Worm (Caenorhabditis elegans) whole organism, L2 larva: ENCODE results near the gene rgs-10.

Experiments used
- C34F6.9 ChIP-seq: fragments of 150-350 bp; optimal IDR thresholded peaks from 2 replicates; lab custom pipeline; 2014; ENCODE audit warnings: missing biosample characterization, missing genetic modification characterization
- R02D3.7 ChIP-seq: fragments of 150-350 bp; optimal IDR thresholded peaks from 2 replicates; lab custom pipeline; 2014; ENCODE audit warnings: missing biosample characterization, missing genetic modification characterization
- Y55F3AM.14 ChIP-seq: fragments of 200-800 bp; sonication (Bioruptor generic); optimal IDR thresholded peaks from 2 replicates; lab custom pipeline; 2018; ENCODE audit warnings: mild to moderate bottlenecking, missing genetic modification characterization, missing compliant biosample characterization
- ZK546.5 ChIP-seq: sonication (generic microtip); optimal IDR thresholded peaks from 2 replicates; lab custom pipeline; 2017; ENCODE audit warnings: missing biosample characterization, missing genetic modification characterization
- alr-1 ChIP-seq: fragments of 150-350 bp; optimal IDR thresholded peaks from 2 replicates; lab custom pipeline; 2014; ENCODE audit warnings: missing biosample characterization, missing genetic modification characterization
- aly-2 ChIP-seq: fragments of 150-350 bp; optimal IDR thresholded peaks from 2 replicates; lab custom pipeline; 2014; ENCODE audit warnings: missing biosample characterization, missing genetic modification characterization
- ama-1 ChIP-seq: fragments of 150-350 bp; optimal IDR thresholded peaks from 2 replicates; lab custom pipeline; 2018; ENCODE audit warnings: inconsistent platforms
- ceh-82 ChIP-seq: fragments of 150-350 bp; optimal IDR thresholded peaks from 2 replicates; lab custom pipeline; 2014; ENCODE audit warnings: missing biosample characterization, missing genetic modification characterization
- crh-2 ChIP-seq: sonication (generic microtip); optimal IDR thresholded peaks from 2 replicates; lab custom pipeline; 2017; ENCODE audit warnings: missing biosample characterization, missing genetic modification characterization
- dmd-4 ChIP-seq: sonication (generic microtip); optimal IDR thresholded peaks from 2 replicates; lab custom pipeline; 2017; ENCODE audit warnings: missing biosample characterization, missing genetic modification characterization
- elt-3 ChIP-seq: sonication (generic microtip); optimal IDR thresholded peaks from 2 replicates; lab custom pipeline; 2017; ENCODE audit warnings: missing biosample characterization, missing genetic modification characterization
- fos-1 ChIP-seq: fragments of 150-350 bp; optimal IDR thresholded peaks from 2 replicates; lab custom pipeline; 2014; ENCODE audit warnings: missing biosample characterization, missing genetic modification characterization
- gmeb-1 ChIP-seq: fragments of 150-350 bp; optimal IDR thresholded peaks from 2 replicates; lab custom pipeline; 2014; ENCODE audit warnings: missing biosample characterization, missing genetic modification characterization
- lin-13 ChIP-seq: fragments of 150-350 bp; optimal IDR thresholded peaks from 2 replicates; lab custom pipeline; 2014; ENCODE audit warnings: missing biosample characterization, missing genetic modification reagents, missing genetic modification characterization
- lsy-2 ChIP-seq, 2 experiments: fragments of 150-350 bp in 1 of 2; sonication (generic microtip) in 1 of 2; optimal IDR thresholded peaks; 2 replicates each; lab custom pipeline; 2014 to 2017; ENCODE audit warnings: missing biosample characterization in 2 of 2, missing genetic modification characterization in 2 of 2
- mab-5 ChIP-seq: fragments of 150-350 bp; optimal IDR thresholded peaks from 2 replicates; lab custom pipeline; 2014; ENCODE audit warnings: missing biosample characterization, missing genetic modification characterization
- mdl-1 ChIP-seq, 2 experiments: fragments of 150-350 bp in 1 of 2; sonication (generic microtip) in 1 of 2; optimal IDR thresholded peaks; 2 replicates each; lab custom pipeline; 2017; ENCODE audit warnings: missing biosample characterization in 2 of 2, missing genetic modification characterization in 2 of 2
- nhr-11 ChIP-seq: fragments of 150-350 bp; optimal IDR thresholded peaks from 2 replicates; lab custom pipeline; 2014; ENCODE audit warnings: missing biosample characterization, missing genetic modification characterization
- nhr-12 ChIP-seq: fragments of 150-350 bp; optimal IDR thresholded peaks from 2 replicates; lab custom pipeline; 2014; ENCODE audit warnings: missing biosample characterization, missing genetic modification characterization
- nhr-129 ChIP-seq: fragments of 150-350 bp; optimal IDR thresholded peaks from 2 replicates; lab custom pipeline; 2014; ENCODE audit warnings: missing biosample characterization, missing genetic modification characterization
- nhr-237 ChIP-seq: fragments of 150-350 bp; optimal IDR thresholded peaks from 2 replicates; lab custom pipeline; 2014; ENCODE audit warnings: missing biosample characterization, missing genetic modification characterization
- nhr-6 ChIP-seq: fragments of 150-350 bp; optimal IDR thresholded peaks from 2 replicates; lab custom pipeline; 2014; ENCODE audit warnings: missing biosample characterization, missing genetic modification characterization
- peb-1 ChIP-seq: fragments of 150-350 bp; optimal IDR thresholded peaks from 2 replicates; lab custom pipeline; 2014; ENCODE audit warnings: missing biosample characterization, missing genetic modification characterization
- sem-4 ChIP-seq: fragments of 150-350 bp; optimal IDR thresholded peaks from 2 replicates; lab custom pipeline; 2014; ENCODE audit warnings: missing biosample characterization, missing genetic modification reagents, missing genetic modification characterization
- sma-9 ChIP-seq, 2 experiments: fragments of 150-350 bp in 1 of 2; sonication (generic microtip) in 1 of 2; optimal IDR thresholded peaks; 2 replicates each; lab custom pipeline; 2014 to 2016; ENCODE audit warnings: missing genetic modification characterization in 2 of 2, mild to moderate bottlenecking in 1 of 2, missing biosample characterization in 1 of 2, missing compliant biosample characterization in 1 of 2, missing genetic modification reagents in 1 of 2, moderate library complexity in 1 of 2
- snpc-4 ChIP-seq: fragments of 150-350 bp; optimal IDR thresholded peaks from 2 replicates; lab custom pipeline; 2014; ENCODE audit warnings: missing biosample characterization, missing genetic modification characterization
- unc-39 ChIP-seq: fragments of 150-350 bp; optimal IDR thresholded peaks from 2 replicates; lab custom pipeline; 2014; ENCODE audit warnings: missing biosample characterization, missing genetic modification characterization
- unc-55 ChIP-seq: fragments of 150-350 bp; sonication (generic microtip); optimal IDR thresholded peaks from 3 replicates; lab custom pipeline; 2014; ENCODE audit warnings: missing biosample characterization, missing genetic modification reagents, missing genetic modification characterization
- zag-1 ChIP-seq: fragments of 150-350 bp; optimal IDR thresholded peaks from 2 replicates; lab custom pipeline; 2014; ENCODE audit warnings: missing biosample characterization, missing genetic modification characterization
- ztf-11 ChIP-seq: sonication (generic microtip); optimal IDR thresholded peaks from 2 replicates; lab custom pipeline; 2017; ENCODE audit warnings: missing biosample characterization, missing genetic modification characterization
- ztf-4 ChIP-seq: fragments of 150-350 bp; optimal IDR thresholded peaks from 2 replicates; lab custom pipeline; 2014; ENCODE audit warnings: missing biosample characterization, missing genetic modification characterization

Gene rgs-10

ce11 chrX:14999101-14999500 lies 36.5 kb downstream of the rgs-10 start, which contains the start of gene cutl-3:
Gene cutl-3, minus strand, starts transcription at chrX:14999201.
- TF ChIP-seq fos-1 (tag; lab: Kevin White, UChicago) (no peak), ZK546.5 (tag; lab: Kevin White, UChicago) (no peak), gmeb-1 (no peak), alr-1 (no peak), lin-13 (GFP tag; lab: Kevin White, UChicago) (no peak), nhr-6 (no peak), nhr-237 (no peak), snpc-4 (tag; lab: Kevin White, UChicago) (no peak), nhr-11 (tag; lab: Kevin White, UChicago) (no peak)
- TF ChIP-seq, all 48 proteins: peak for 0

ce11 chrX:15003891-15004550 lies 41.5 kb downstream of the rgs-10 start, which contains the start of gene slc-25A18.1:
Gene slc-25A18.1, minus strand, starts transcription at chrX:15003941.
- TF ChIP-seq zag-1 (tag; lab: Kevin White, UChicago) (no peak), crh-2 (tag; lab: Kevin White, UChicago) (no peak), alr-1 (no peak), nhr-11 (tag; lab: Kevin White, UChicago) (no peak), unc-39 (tag; lab: Kevin White, UChicago) (no peak), mab-5 (no peak), ztf-11 (tag; lab: Kevin White, UChicago) (no peak), ztf-4 (tag; lab: Kevin White, UChicago) (no peak), Y55F3AM.14 (GFP tag; lab: Kevin White, UChicago) (no peak), R02D3.7 (tag; lab: Kevin White, UChicago) (no peak), ama-1 (no peak), peb-1 (no peak), sma-9 (GFP tag; optimal IDR thresholded peaks at IDR 0.05; lab: Kevin White, UChicago) (no peak), sma-9 (tag; optimal IDR thresholded peaks at IDR 0.05; lab: Kevin White, UChicago) (no peak), aly-2 (tag; lab: Kevin White, UChicago) (no peak), lin-13 (GFP tag; lab: Kevin White, UChicago) (no peak), nhr-6 (no peak), ZK546.5 (tag; lab: Kevin White, UChicago) (no peak)

- TF ChIP-seq Y55F3AM.14 (GFP tag; lab: Kevin White, UChicago) (no peak), nhr-129 (tag; lab: Kevin White, UChicago) (peak; percentile 46), lsy-2 (tag; optimal IDR thresholded peaks at IDR 0.05; lab: Kevin White, UChicago) (no peak), sem-4 (tag; lab: Kevin White, UChicago) (no peak), ztf-4 (tag; lab: Kevin White, UChicago) (no peak), mdl-1 (tag; optimal IDR thresholded peaks at IDR 0.05; lab: Kevin White, UChicago) (no peak), fos-1 (tag; lab: Kevin White, UChicago) (peak; percentile 23), nhr-12 (tag; lab: Kevin White, UChicago) (no peak), ZK546.5 (tag; lab: Kevin White, UChicago) (no peak), elt-3 (tag; lab: Kevin White, UChicago) (no peak), ztf-11 (tag; lab: Kevin White, UChicago) (no peak), unc-55 (GFP tag; lab: Kevin White, UChicago) (peak; percentile 35), dmd-4 (no peak), crh-2 (tag; lab: Kevin White, UChicago) (peak; percentile 43), C34F6.9 (peak; percentile 32)
Observed at ce11 chrX:15006847-15007358, 44.3 kb downstream of the rgs-10 start, which contains the start of gene ergi-2. Gene ergi-2, minus strand, starts transcription at chrX:15007308.

ce11 chrX:15008697-15009096 lies 46.1 kb downstream of the rgs-10 start:
- TF ChIP-seq C34F6.9 (no peak), sem-4 (tag; lab: Kevin White, UChicago) (no peak), Y55F3AM.14 (GFP tag; lab: Kevin White, UChicago) (no peak), ceh-82 (tag; lab: Kevin White, UChicago) (no peak), lsy-2 (tag; optimal IDR thresholded peaks at IDR 0.05; lab: Kevin White, UChicago) (no peak), fos-1 (tag; lab: Kevin White, UChicago) (no peak)

ce11 chrX:15010941-15011340 lies 48.4 kb downstream of the rgs-10 start:
- TF ChIP-seq snpc-4 (tag; lab: Kevin White, UChicago) (peak; percentile 75), ztf-11 (tag; lab: Kevin White, UChicago) (no peak)
- TF ChIP-seq, all 48 proteins: peak for 1
